Comparison of ENCODE assay signal across 1 fruit fly cellular context in the genomic region with DNA sequence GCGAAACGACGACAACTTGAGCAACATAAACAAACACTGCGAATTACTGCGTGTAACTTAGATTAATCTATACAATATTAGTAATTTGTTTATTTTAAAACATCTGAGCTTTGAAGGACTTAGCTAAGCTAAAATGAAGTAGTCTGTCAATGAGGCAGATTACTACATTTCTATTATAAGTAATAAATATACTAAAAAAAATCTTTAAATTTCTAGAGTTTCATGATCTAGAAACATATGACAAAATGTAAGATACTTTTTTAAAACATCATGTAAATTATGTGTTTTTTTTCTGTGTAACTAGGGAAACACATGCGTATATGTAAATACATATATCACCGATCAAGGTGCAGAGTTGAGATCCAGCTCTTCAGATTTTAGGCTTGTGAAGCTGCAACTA.
A peak's percentile ranks its signal among the peaks of the same experiment; 100 is the strongest.
TF ChIP-seq lines count a peak whose summit lies in the region.

No protein-coding gene starts in this region.

TF ChIP-seq in whole organism, embryonic, 481 proteins besides CTCF, POLR2A, EP300 and RAD21 (continued from another document and continues in another):
- TF ChIP-seq ash1 (GFP tag; optimal IDR thresholded peaks at IDR 0.05; lab: Kevin White, UChicago), result no peak
- TF ChIP-seq CG8478 (optimal IDR thresholded peaks at IDR 0.05; lab: Kevin White, UChicago), result no peak
- peak; percentile 71 for TF ChIP-seq gcm (GFP tag; optimal IDR thresholded peaks at IDR 0.05; lab: Kevin White, UChicago)
- no peak for TF ChIP-seq CG8765 (GFP tag; IDR thresholded peaks at IDR 0.05; lab: Robert Waterston, UW)
- no peak for TF ChIP-seq CG13894 (tag; optimal IDR thresholded peaks at IDR 0.05; lab: Kevin White, UChicago)
- no peak for TF ChIP-seq Hand (GFP tag; optimal IDR thresholded peaks at IDR 0.05; lab: Kevin White, UChicago)
- TF ChIP-seq CG8281 (tag; optimal IDR thresholded peaks at IDR 0.05; lab: Kevin White, UChicago), result peak; percentile 36
- TF ChIP-seq row (GFP tag; IDR thresholded peaks at IDR 0.05; lab: Robert Waterston, UW), result peak; percentile 73
- TF ChIP-seq CG7987 (GFP tag; optimal IDR thresholded peaks at IDR 0.05; lab: Kevin White, UChicago), result no peak
- TF ChIP-seq tx (GFP tag; optimal IDR thresholded peaks at IDR 0.05; lab: Kevin White, UChicago), result no peak
- peak; percentile 83 for TF ChIP-seq CG31441 (GFP tag; IDR thresholded peaks at IDR 0.05; lab: Robert Waterston, UW)
- 0 out of 2 replicates have a peak, but pooled peaks have one; percentile 25 for TF ChIP-seq klu (GFP tag; IDR thresholded peaks at IDR 0.05; lab: Robert Waterston, UW)
- TF ChIP-seq CG33557 (GFP tag; optimal IDR thresholded peaks at IDR 0.05; lab: Kevin White, UChicago), result no peak
- TF ChIP-seq sisA (GFP tag; IDR thresholded peaks at IDR 0.05; lab: Robert Waterston, UW), result peak; percentile 42
- TF ChIP-seq CG4360 (GFP tag; IDR thresholded peaks at IDR 0.05; lab: Robert Waterston, UW), result no peak
- TF ChIP-seq CG4730 (GFP tag; IDR thresholded peaks at IDR 0.05; lab: Robert Waterston, UW), result no peak
- TF ChIP-seq HmgD (GFP tag; optimal IDR thresholded peaks at IDR 0.05; lab: Kevin White, UChicago), result no peak
- no peak for TF ChIP-seq CG31388 (GFP tag; optimal IDR thresholded peaks at IDR 0.05; lab: Kevin White, UChicago)
- peak; percentile 36 for TF ChIP-seq CG6813 (GFP tag; optimal IDR thresholded peaks at IDR 0.05; lab: Kevin White, UChicago)
- peak; percentile 47; the same call in 1 of the 2 replicates for TF ChIP-seq Xrp1 (GFP tag; IDR thresholded peaks at IDR 0.05; lab: Robert Waterston, UW)
- peak in 1 of 2 experiments; percentile 10 for TF ChIP-seq Hr78 (GFP tag; optimal IDR thresholded peaks at IDR 0.05; lab: Kevin White, UChicago)
- no peak for TF ChIP-seq HLH54F (GFP tag; optimal IDR thresholded peaks at IDR 0.05; lab: Kevin White, UChicago)
- peak; percentile 58 for TF ChIP-seq Fer3 (tag; optimal IDR thresholded peaks at IDR 0.05; lab: Kevin White, UChicago)
- TF ChIP-seq CG14667 (GFP tag; IDR thresholded peaks at IDR 0.05; lab: Robert Waterston, UW), result no peak
- TF ChIP-seq maf-S (GFP tag; optimal IDR thresholded peaks at IDR 0.05; lab: Kevin White, UChicago), result no peak
- TF ChIP-seq bcd (GFP tag; optimal IDR thresholded peaks at IDR 0.05; lab: Kevin White, UChicago), result peak; percentile 46
- no peak for TF ChIP-seq cad (GFP tag; optimal IDR thresholded peaks at IDR 0.05; lab: Kevin White, UChicago)
- TF ChIP-seq CG10543 (GFP tag; optimal IDR thresholded peaks at IDR 0.05; lab: Kevin White, UChicago), result no peak
- peak; percentile 58; the same call in 1 of the 2 replicates for TF ChIP-seq E2f1 (GFP tag; IDR thresholded peaks at IDR 0.05; lab: Robert Waterston, UW)
- no peak for TF ChIP-seq Side (GFP tag; optimal IDR thresholded peaks at IDR 0.05; lab: Kevin White, UChicago)
- no peak for TF ChIP-seq Ravus (GFP tag; IDR thresholded peaks at IDR 0.05; lab: Robert Waterston, UW)
- TF ChIP-seq her (GFP tag; optimal IDR thresholded peaks at IDR 0.05; lab: Kevin White, UChicago), result no peak
- TF ChIP-seq Deaf1 (tag; optimal IDR thresholded peaks at IDR 0.05; lab: Kevin White, UChicago), result no peak
- no peak for TF ChIP-seq z (GFP tag; IDR thresholded peaks at IDR 0.05; lab: Robert Waterston, UW)
- no peak for TF ChIP-seq peb (GFP tag; IDR thresholded peaks at IDR 0.05; lab: Robert Waterston, UW)
- TF ChIP-seq Hmr (GFP tag; optimal IDR thresholded peaks at IDR 0.05; lab: Kevin White, UChicago), result peak; percentile 40
- no peak for TF ChIP-seq CG7745 (tag; optimal IDR thresholded peaks at IDR 0.05; lab: Kevin White, UChicago)
- TF ChIP-seq CG9817 (tag; optimal IDR thresholded peaks at IDR 0.05; lab: Kevin White, UChicago), result peak; percentile 7
- TF ChIP-seq wdn (GFP tag; IDR thresholded peaks at IDR 0.05; lab: Robert Waterston, UW), result no peak
- TF ChIP-seq disco-r (GFP tag; optimal IDR thresholded peaks at IDR 0.05; lab: Kevin White, UChicago), result no peak
- no peak for TF ChIP-seq emc (GFP tag; optimal IDR thresholded peaks at IDR 0.05; lab: Kevin White, UChicago)
- no peak for TF ChIP-seq CG16813 (GFP tag; IDR thresholded peaks at IDR 0.05; lab: Robert Waterston, UW; ENCODE audit: partially characterized antibody)
- peak; percentile 69 for TF ChIP-seq CG8388 (GFP tag; optimal IDR thresholded peaks at IDR 0.05; lab: Kevin White, UChicago)
- no peak for TF ChIP-seq slp2 (GFP tag; optimal IDR thresholded peaks at IDR 0.05; lab: Kevin White, UChicago)
- TF ChIP-seq amos (GFP tag; IDR thresholded peaks at IDR 0.05; lab: Robert Waterston, UW; ENCODE audit: partially characterized antibody), result no peak
- no peak for TF ChIP-seq ro (GFP tag; IDR thresholded peaks at IDR 0.05; lab: Robert Waterston, UW)
- TF ChIP-seq GATAe (GFP tag; conservative IDR thresholded peaks at IDR 0.05; lab: Robert Waterston, UW), result no peak
- TF ChIP-seq CG7963 (GFP tag; IDR thresholded peaks at IDR 0.05; lab: Robert Waterston, UW; ENCODE audit: partially characterized antibody), result no peak
- TF ChIP-seq CG9727 (GFP tag; optimal IDR thresholded peaks at IDR 0.05; lab: Kevin White, UChicago), result peak; percentile 35
- 0 out of 2 replicates have a peak, but pooled peaks have one; percentile 45 for TF ChIP-seq ranshi (GFP tag; IDR thresholded peaks at IDR 0.05; lab: Robert Waterston, UW)
- TF ChIP-seq run (tag; optimal IDR thresholded peaks at IDR 0.05; lab: Kevin White, UChicago), result peak; percentile 76
- no peak for TF ChIP-seq Optix (GFP tag; IDR thresholded peaks at IDR 0.05; lab: Robert Waterston, UW)
- TF ChIP-seq CG12236 (GFP tag; optimal IDR thresholded peaks at IDR 0.05; lab: Kevin White, UChicago), result no peak
- TF ChIP-seq nau (GFP tag; optimal IDR thresholded peaks at IDR 0.05; lab: Kevin White, UChicago), result peak; percentile 63
- TF ChIP-seq CG10979 (tag; optimal IDR thresholded peaks at IDR 0.05; lab: Kevin White, UChicago), result peak; percentile 51
- no peak for TF ChIP-seq pan (optimal IDR thresholded peaks at IDR 0.05; lab: Kevin White, UChicago)
- TF ChIP-seq pan (GFP tag; optimal IDR thresholded peaks at IDR 0.05 in 1 of 2, IDR thresholded peaks at IDR 0.05 in 1 of 2), result peak in 1 of 2 experiments; percentile 74
- no peak for TF ChIP-seq gro (GFP tag; optimal IDR thresholded peaks at IDR 0.05; lab: Kevin White, UChicago)
- TF ChIP-seq pnt (GFP tag; optimal IDR thresholded peaks at IDR 0.05; lab: Kevin White, UChicago), result no peak
- TF ChIP-seq HHEX (GFP tag; optimal IDR thresholded peaks at IDR 0.05; lab: Kevin White, UChicago), result peak; percentile 55
- TF ChIP-seq CG7271 (tag; optimal IDR thresholded peaks at IDR 0.05; lab: Kevin White, UChicago), result no peak
- peak; percentile 47 for TF ChIP-seq onecut (GFP tag; IDR thresholded peaks at IDR 0.05; lab: Robert Waterston, UW)
- no peak for TF ChIP-seq zfh2 (GFP tag; optimal IDR thresholded peaks at IDR 0.05; lab: Kevin White, UChicago)
- TF ChIP-seq CG10209 (GFP tag; optimal IDR thresholded peaks at IDR 0.05; lab: Kevin White, UChicago), result peak; percentile 38
- no peak for TF ChIP-seq en (GFP tag; optimal IDR thresholded peaks at IDR 0.05; lab: Kevin White, UChicago)
- no peak for TF ChIP-seq D19B (GFP tag; optimal IDR thresholded peaks at IDR 0.05; lab: Kevin White, UChicago)
- no peak for TF ChIP-seq crc (GFP tag; optimal IDR thresholded peaks at IDR 0.05; lab: Kevin White, UChicago)
- peak; percentile 20 for TF ChIP-seq Fer2 (tag; optimal IDR thresholded peaks at IDR 0.05; lab: Kevin White, UChicago)
- TF ChIP-seq odd (GFP tag; optimal IDR thresholded peaks at IDR 0.05; lab: Kevin White, UChicago), result peak; percentile 60
- no peak; the same call in 2 of the 3 replicates for TF ChIP-seq CG2889 (GFP tag; IDR thresholded peaks at IDR 0.05; lab: Robert Waterston, UW)
- TF ChIP-seq H15 (GFP tag; IDR thresholded peaks at IDR 0.05; lab: Robert Waterston, UW), result no peak
- no peak for TF ChIP-seq tna (GFP tag; IDR thresholded peaks at IDR 0.05; lab: Robert Waterston, UW; ENCODE audit: partially characterized antibody)
- no peak for TF ChIP-seq CG14860 (GFP tag; IDR thresholded peaks at IDR 0.05; lab: Robert Waterston, UW; ENCODE audit: partially characterized antibody)
- TF ChIP-seq sqz (GFP tag; optimal IDR thresholded peaks at IDR 0.05; lab: Kevin White, UChicago), result peak; percentile 22
- TF ChIP-seq Oaz (GFP tag; IDR thresholded peaks at IDR 0.05; lab: Robert Waterston, UW), result peak; percentile 28; the same call in 1 of the 2 replicates
- TF ChIP-seq CG4328 (GFP tag; optimal IDR thresholded peaks at IDR 0.05; lab: Kevin White, UChicago), result no peak
- no peak for TF ChIP-seq Mes4 (GFP tag; optimal IDR thresholded peaks at IDR 0.05; lab: Kevin White, UChicago)
- no peak for TF ChIP-seq sna (GFP tag; IDR thresholded peaks at IDR 0.05; lab: Robert Waterston, UW; ENCODE audit: partially characterized antibody)
- TF ChIP-seq CG13624 (GFP tag; optimal IDR thresholded peaks at IDR 0.05; lab: Kevin White, UChicago), result no peak
- TF ChIP-seq CG10274 (GFP tag; optimal IDR thresholded peaks at IDR 0.05; lab: Kevin White, UChicago), result no peak
- no peak for TF ChIP-seq CG2199 (GFP tag; IDR thresholded peaks at IDR 0.05; lab: Robert Waterston, UW)
- TF ChIP-seq ara (GFP tag; IDR thresholded peaks at IDR 0.05; lab: Robert Waterston, UW), result no peak
- TF ChIP-seq Pdp1 (GFP tag; optimal IDR thresholded peaks at IDR 0.05; lab: Kevin White, UChicago), result no peak
- TF ChIP-seq CG6791 (GFP tag; IDR thresholded peaks at IDR 0.05; lab: Robert Waterston, UW; ENCODE audit: partially characterized antibody), result no peak
- no peak for TF ChIP-seq CG1603 (tag; optimal IDR thresholded peaks at IDR 0.05; lab: Kevin White, UChicago)
- TF ChIP-seq CkIIα-i1 (GFP tag; IDR thresholded peaks at IDR 0.05; lab: Robert Waterston, UW), result no peak
- no peak for TF ChIP-seq nerfin-2 (GFP tag; IDR thresholded peaks at IDR 0.05; lab: Robert Waterston, UW; ENCODE audit: partially characterized antibody)
- peak; percentile 36; the same call in 1 of the 2 replicates for TF ChIP-seq Rfx (GFP tag; IDR thresholded peaks at IDR 0.05; lab: Robert Waterston, UW)
- TF ChIP-seq Sox102F (GFP tag; optimal IDR thresholded peaks at IDR 0.05; lab: Kevin White, UChicago), result peak; percentile 59
- TF ChIP-seq Max (GFP tag; optimal IDR thresholded peaks at IDR 0.05; lab: Kevin White, UChicago), result no peak
- TF ChIP-seq CG6272 (GFP tag; IDR thresholded peaks at IDR 0.05; lab: Robert Waterston, UW), result no peak
- TF ChIP-seq BEAF-32 (GFP tag; optimal IDR thresholded peaks at IDR 0.05; lab: Kevin White, UChicago), result no peak
- TF ChIP-seq Xbp1 (GFP tag; optimal IDR thresholded peaks at IDR 0.05; lab: Kevin White, UChicago), result peak; percentile 64
- no peak for TF ChIP-seq CG8944 (GFP tag; optimal IDR thresholded peaks at IDR 0.05; lab: Kevin White, UChicago)
- no peak for TF ChIP-seq gfzf (GFP tag; optimal IDR thresholded peaks at IDR 0.05; lab: Kevin White, UChicago)
- TF ChIP-seq yki (optimal IDR thresholded peaks at IDR 0.05; lab: Kevin White, UChicago), result no peak
- no peak for TF ChIP-seq CG32772 (GFP tag; IDR thresholded peaks at IDR 0.05; lab: Robert Waterston, UW)
- peak; percentile 72 for TF ChIP-seq Ssrp (tag; optimal IDR thresholded peaks at IDR 0.05; lab: Kevin White, UChicago)
- no peak for TF ChIP-seq HLH4C (GFP tag; IDR thresholded peaks at IDR 0.05; lab: Robert Waterston, UW; ENCODE audit: partially characterized antibody)
- TF ChIP-seq CG13296 (GFP tag; optimal IDR thresholded peaks at IDR 0.05; lab: Kevin White, UChicago), result peak; percentile 78
- TF ChIP-seq CG11456 (GFP tag; IDR thresholded peaks at IDR 0.05; lab: Robert Waterston, UW), result no peak
- no peak for TF ChIP-seq crol (GFP tag; IDR thresholded peaks at IDR 0.05; lab: Robert Waterston, UW)
- TF ChIP-seq Hey (tag; optimal IDR thresholded peaks at IDR 0.05; lab: Kevin White, UChicago), result no peak
- peak; percentile 61 for TF ChIP-seq CG18262 (tag; optimal IDR thresholded peaks at IDR 0.05; lab: Kevin White, UChicago)
- TF ChIP-seq Dfd (GFP tag; optimal IDR thresholded peaks at IDR 0.05; lab: Kevin White, UChicago), result no peak
- no peak for TF ChIP-seq CG10959 (GFP tag; IDR thresholded peaks at IDR 0.05; lab: Robert Waterston, UW)
- TF ChIP-seq sc (optimal IDR thresholded peaks at IDR 0.05; lab: Kevin White, UChicago), result no peak
- no peak for TF ChIP-seq sc (GFP tag; optimal IDR thresholded peaks at IDR 0.05; lab: Kevin White, UChicago)
- TF ChIP-seq CG31224 (GFP tag; IDR thresholded peaks at IDR 0.05; lab: Robert Waterston, UW), result no peak
- no peak for TF ChIP-seq Camta (GFP tag; optimal IDR thresholded peaks at IDR 0.05; lab: Kevin White, UChicago)
- peak; percentile 47; the same call in 1 of the 2 replicates for TF ChIP-seq Ada2b (GFP tag; IDR thresholded peaks at IDR 0.05; lab: Robert Waterston, UW)
- no peak for TF ChIP-seq CG9876 (GFP tag; optimal IDR thresholded peaks at IDR 0.05; lab: Kevin White, UChicago)
- 0 out of 2 replicates have a peak, but pooled peaks have one; percentile 23 for TF ChIP-seq CG32767 (GFP tag; IDR thresholded peaks at IDR 0.05; lab: Robert Waterston, UW)
- TF ChIP-seq gem (tag; optimal IDR thresholded peaks at IDR 0.05; lab: Kevin White, UChicago), result peak; percentile 86
- TF ChIP-seq Opbp (GFP tag; IDR thresholded peaks at IDR 0.05; lab: Robert Waterston, UW; ENCODE audit: partially characterized antibody), result no peak
- TF ChIP-seq Chrac-16 (GFP tag; optimal IDR thresholded peaks at IDR 0.05; lab: Kevin White, UChicago), result no peak
- peak; percentile 60 for TF ChIP-seq lab (GFP tag; optimal IDR thresholded peaks at IDR 0.05; lab: Kevin White, UChicago)
- TF ChIP-seq jumu (GFP tag; optimal IDR thresholded peaks at IDR 0.05; lab: Kevin White, UChicago), result no peak
- TF ChIP-seq zf30C (GFP tag; optimal IDR thresholded peaks at IDR 0.05; lab: Kevin White, UChicago), result no peak
- no peak for TF ChIP-seq schlank (tag; optimal IDR thresholded peaks at IDR 0.05; lab: Kevin White, UChicago)
- no peak for TF ChIP-seq ap (GFP tag; IDR thresholded peaks at IDR 0.05; lab: Robert Waterston, UW)
- no peak for TF ChIP-seq Atf-2 (GFP tag; optimal IDR thresholded peaks at IDR 0.05; lab: Kevin White, UChicago)
- TF ChIP-seq CG3726 (GFP tag; IDR thresholded peaks at IDR 0.05; lab: Robert Waterston, UW), result no peak
- TF ChIP-seq cg (GFP tag; optimal IDR thresholded peaks at IDR 0.05; lab: Kevin White, UChicago), result no peak
- TF ChIP-seq Asciz (GFP tag; optimal IDR thresholded peaks at IDR 0.05; lab: Kevin White, UChicago), result peak; percentile 76
- TF ChIP-seq croc (GFP tag; conservative IDR thresholded peaks at IDR 0.05; lab: Robert Waterston, UW), result peak; percentile 35; the same call in 1 of the 3 replicates
- no peak; the same call in 1 of the 2 replicates for TF ChIP-seq Dip2 (GFP tag; IDR thresholded peaks at IDR 0.05; lab: Robert Waterston, UW)
- peak; percentile 43 for TF ChIP-seq CG4424 (GFP tag; optimal IDR thresholded peaks at IDR 0.05; lab: Kevin White, UChicago)
- no peak for TF ChIP-seq jigr1 (GFP tag; IDR thresholded peaks at IDR 0.05; lab: Robert Waterston, UW)
- TF ChIP-seq CG15479 (GFP tag; optimal IDR thresholded peaks at IDR 0.05; lab: Kevin White, UChicago), result no peak
